Worm (Caenorhabditis elegans) whole organism, mixed stage, embryonic: ENCODE measurements around the gene frm-5.1.

ENCODE experiments used
- ces-1 ChIP-seq: fragments of 150-350 bp; optimal IDR thresholded peaks from 2 replicates; lab custom pipeline; 2014; ENCODE audit warnings: missing biosample characterization, missing genetic modification reagents, missing genetic modification characterization
- elt-1 ChIP-seq: sonication (generic microtip); optimal IDR thresholded peaks from 2 replicates; lab custom pipeline; 2017; ENCODE audit warnings: missing genetic modification characterization, mild to moderate bottlenecking, missing compliant biosample characterization, antibody characterized with exemption, moderate library complexity, borderline replicate concordance; ENCODE audit not compliant: insufficient read depth
- ham-2 ChIP-seq: fragments of 200-800 bp; sonication (Bioruptor generic); optimal IDR thresholded peaks from 2 replicates; lab custom pipeline; 2018; ENCODE audit warnings: mild to moderate bottlenecking, missing genetic modification characterization, missing compliant biosample characterization
- lin-13 ChIP-seq: fragments of 150-350 bp; optimal IDR thresholded peaks from 2 replicates; lab custom pipeline; 2014; ENCODE audit warnings: missing biosample characterization, missing genetic modification characterization
- mep-1 ChIP-seq: fragments of 150-350 bp; optimal IDR thresholded peaks from 2 replicates; lab custom pipeline; 2017; ENCODE audit warnings: missing biosample characterization, missing genetic modification reagents, missing genetic modification characterization, inconsistent platforms
- nhr-12 ChIP-seq: fragments of 150-350 bp; optimal IDR thresholded peaks from 2 replicates; lab custom pipeline; 2014; ENCODE audit warnings: missing biosample characterization, missing genetic modification characterization
- nhr-2 ChIP-seq: fragments of 150-350 bp; optimal IDR thresholded peaks from 2 replicates; lab custom pipeline; 2014; ENCODE audit warnings: missing biosample characterization, missing genetic modification characterization
- nhr-237 ChIP-seq: fragments of 150-350 bp; optimal IDR thresholded peaks from 2 replicates; lab custom pipeline; 2014; ENCODE audit warnings: missing biosample characterization, missing genetic modification characterization
- nhr-76 ChIP-seq: sonication (generic microtip); optimal IDR thresholded peaks from 2 replicates; lab custom pipeline; 2017; ENCODE audit warnings: missing biosample characterization, missing genetic modification characterization
- sptf-1 ChIP-seq: sonication (generic microtip); optimal IDR thresholded peaks from 2 replicates; lab custom pipeline; 2017; ENCODE audit warnings: mild to moderate bottlenecking, missing genetic modification characterization, moderate library complexity, missing compliant biosample characterization
- unc-120 ChIP-seq: sonication (generic microtip); optimal IDR thresholded peaks from 2 replicates; lab custom pipeline; 2017; ENCODE audit warnings: missing genetic modification characterization, missing compliant biosample characterization; ENCODE audit not compliant: poor library complexity, severe bottlenecking
- unc-39 ChIP-seq: fragments of 150-350 bp; optimal IDR thresholded peaks from 2 replicates; lab custom pipeline; 2014; ENCODE audit warnings: missing biosample characterization, missing genetic modification characterization
- unc-62 ChIP-seq: fragments of 150-350 bp; optimal IDR thresholded peaks from 2 replicates; lab custom pipeline; 2014; ENCODE audit warnings: missing biosample characterization, missing genetic modification reagents, missing genetic modification characterization
- ztf-11 ChIP-seq: fragments of 150-350 bp; optimal IDR thresholded peaks from 2 replicates; lab custom pipeline; 2014; ENCODE audit warnings: missing biosample characterization, missing genetic modification characterization

DNA sequence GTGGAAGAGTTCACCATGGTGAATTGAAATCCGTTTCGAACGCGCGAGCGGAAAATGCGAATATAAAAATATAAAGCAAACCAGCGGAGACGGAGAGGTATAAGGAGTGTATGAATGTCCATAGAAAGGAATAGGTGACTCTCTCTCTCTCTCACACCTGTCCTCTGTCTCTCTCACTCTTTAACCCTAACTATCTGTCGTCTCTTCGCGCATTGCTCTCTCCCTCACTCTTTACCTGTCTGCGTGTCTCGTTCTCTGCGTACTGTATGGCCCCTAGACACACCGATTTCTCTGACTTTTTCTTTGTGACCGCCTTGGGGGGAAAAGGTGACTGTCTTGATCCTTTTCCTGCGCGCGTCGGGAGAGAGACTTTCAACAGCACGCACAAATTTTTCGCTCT, 2.5 kb upstream of the frm-5.1 start:
- peak; percentile 29 for TF ChIP-seq sptf-1 (tag; lab: Kevin White, UChicago)
- no peak for TF ChIP-seq ham-2
- TF ChIP-seq nhr-76: no peak
- no peak for TF ChIP-seq unc-62
- no peak for TF ChIP-seq lin-13
- TF ChIP-seq nhr-2 (tag; lab: Kevin White, UChicago): peak; percentile 42
- TF ChIP-seq nhr-12 (tag; lab: Kevin White, UChicago): no peak
- no peak for TF ChIP-seq unc-39 (tag; lab: Kevin White, UChicago)
- TF ChIP-seq ztf-11 (tag; lab: Kevin White, UChicago): no peak
- TF ChIP-seq ces-1: no peak
- TF ChIP-seq elt-1 (tag; lab: Kevin White, UChicago): no peak
- peak; percentile 16 for TF ChIP-seq unc-120 (tag; lab: Kevin White, UChicago)
- TF ChIP-seq mep-1 (tag; lab: Kevin White, UChicago): peak; percentile 17
- TF ChIP-seq nhr-237 (tag; lab: Kevin White, UChicago): peak; percentile 69
